Worm (Caenorhabditis elegans) whole organism, midembryonic: ENCODE results near the gene C05C12.5.
A peak's percentile ranks its signal among the peaks of the same experiment; 100 is the strongest.

ENCODE experiments used
- T22C8.4 ChIP-seq: fragments of 200-800 bp; sonication (Bioruptor generic); IDR thresholded peaks from 2 replicates; pipeline ENCODE4 v1.3.6; 2022; ENCODE audit warnings: missing genetic modification characterization, missing compliant biosample characterization
- cog-1 ChIP-seq: sonication (generic microtip); optimal IDR thresholded peaks from 2 replicates; lab custom pipeline; 2016; ENCODE audit warnings: missing genetic modification characterization, missing compliant biosample characterization
- flt-1 ChIP-seq: fragments of 200-800 bp; sonication (Bioruptor generic); IDR thresholded peaks from 2 replicates; pipeline ENCODE4 v1.3.6; 2022; ENCODE audit warnings: missing genetic modification characterization, missing compliant biosample characterization
- klf-2 ChIP-seq: fragments of 200-800 bp; sonication (Bioruptor generic); conservative IDR thresholded peaks from 2 replicates; pipeline ENCODE4 v1.3.6; 2022; ENCODE audit warnings: missing genetic modification reagents, missing genetic modification characterization, missing compliant biosample characterization
- med-1 ChIP-seq: sonication (generic microtip); optimal IDR thresholded peaks from 2 replicates; lab custom pipeline; 2017; ENCODE audit warnings: missing genetic modification characterization, mild to moderate bottlenecking, missing compliant biosample characterization, antibody characterized with exemption, missing genetic modification reagents; ENCODE audit not compliant: insufficient read depth
- ref-1 ChIP-seq: fragments of 200-800 bp; sonication (Bioruptor generic); conservative IDR thresholded peaks from 2 replicates; pipeline ENCODE4 v1.3.6; 2022; ENCODE audit warnings: missing genetic modification reagents, missing genetic modification characterization, missing compliant biosample characterization
- tab-1 ChIP-seq: fragments of 200-800 bp; sonication (Bioruptor generic); IDR thresholded peaks from 2 replicates; pipeline ENCODE4 v1.3.6; 2022; ENCODE audit warnings: missing genetic modification characterization, missing compliant biosample characterization
- ztf-23 ChIP-seq: fragments of 200-800 bp; sonication (Bioruptor generic); IDR thresholded peaks from 2 replicates; pipeline ENCODE4 v1.3.6; 2022; ENCODE audit warnings: missing genetic modification reagents, missing genetic modification characterization, missing compliant biosample characterization
- ztf-29 ChIP-seq: fragments of 200-800 bp; sonication (Bioruptor generic); IDR thresholded peaks from 2 replicates; pipeline ENCODE4 v1.3.6; 2022; ENCODE audit warnings: missing genetic modification reagents, missing genetic modification characterization, missing compliant biosample characterization

C05C12.5 gene

DNA sequence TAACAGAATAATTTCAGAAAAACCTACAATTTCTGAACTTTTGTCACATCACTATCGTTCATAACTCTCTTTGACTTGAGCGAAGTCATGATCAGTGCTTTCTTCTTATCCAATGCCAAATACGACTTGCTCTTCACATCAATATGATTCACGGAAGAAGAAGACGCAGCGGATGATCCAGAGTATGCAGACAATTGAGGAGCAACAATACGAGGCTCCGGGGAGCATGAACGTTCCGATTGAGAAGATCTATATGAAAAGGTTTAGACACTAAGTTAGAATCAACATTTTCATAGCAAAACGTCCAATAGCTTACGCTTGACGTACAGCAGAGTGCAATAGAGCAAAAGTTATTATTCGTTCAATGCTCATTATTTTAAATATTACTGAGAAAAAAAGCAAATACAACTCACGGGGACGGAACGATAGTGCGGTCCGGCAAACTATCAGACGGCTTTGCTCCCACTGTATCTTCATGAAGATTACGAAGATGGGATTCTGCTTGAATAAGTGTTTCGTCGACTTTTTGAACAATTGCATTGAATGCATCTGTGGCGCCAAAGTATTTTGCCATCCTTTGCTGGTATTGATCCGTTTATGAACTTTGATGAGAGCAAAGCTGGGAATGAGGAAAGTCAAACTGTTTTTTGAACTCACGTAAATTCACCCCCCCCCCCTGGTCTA, at the start of gene C05C12.5:
Gene C05C12.5, minus strand, starts transcription at position 642 of the 684 bp plus-strand sequence.
- TF ChIP-seq cog-1 (no peak), flt-1 (GFP tag; lab: Robert Waterston, UW) (no peak), ztf-29 (GFP tag; lab: Robert Waterston, UW) (no peak), med-1 (GFP tag; lab: Kevin White, UChicago) (no peak), klf-2 (no peak), T22C8.4 (GFP tag; lab: Robert Waterston, UW) (no peak), ref-1 (GFP tag; lab: Robert Waterston, UW) (no peak), ztf-23 (GFP tag; lab: Robert Waterston, UW) (no peak), tab-1 (GFP tag; lab: Robert Waterston, UW) (no peak)

- peak; percentile 55; the same call in 1 of the 2 replicates for TF ChIP-seq tab-1 (GFP tag; lab: Robert Waterston, UW)
- TF ChIP-seq med-1 (GFP tag; lab: Kevin White, UChicago): peak; percentile 72
- 0 out of 2 replicates have a peak, but pooled peaks have one; percentile 64 for TF ChIP-seq ztf-23 (GFP tag; lab: Robert Waterston, UW)
- TF ChIP-seq ztf-29 (GFP tag; lab: Robert Waterston, UW): no peak
- TF ChIP-seq T22C8.4 (GFP tag; lab: Robert Waterston, UW): no peak
- TF ChIP-seq flt-1 (GFP tag; lab: Robert Waterston, UW): peak; percentile 66
- TF ChIP-seq klf-2: 0 out of 2 replicates have a peak, but pooled peaks have one; percentile 31
- 0 out of 2 replicates have a peak, but pooled peaks have one; percentile 5 for TF ChIP-seq ref-1 (GFP tag; lab: Robert Waterston, UW)
- TF ChIP-seq cog-1: no peak
Measured at ce11 chrIV:11310624-11311023, 49.6 kb upstream of the C05C12.5 start, which contains the start of gene znf-207. Gene znf-207, plus strand, starts transcription at chrIV:11310972.

ce11 chrIV:11307770-11308169, 46.8 kb upstream of the C05C12.5 start:
- no peak for TF ChIP-seq med-1 (GFP tag; lab: Kevin White, UChicago)
- TF ChIP-seq T22C8.4 (GFP tag; lab: Robert Waterston, UW): no peak
- TF ChIP-seq ref-1 (GFP tag; lab: Robert Waterston, UW): no peak
- no peak for TF ChIP-seq cog-1
- no peak for TF ChIP-seq ztf-29 (GFP tag; lab: Robert Waterston, UW)
- TF ChIP-seq flt-1 (GFP tag; lab: Robert Waterston, UW): no peak
- TF ChIP-seq klf-2: no peak
- TF ChIP-seq ztf-23 (GFP tag; lab: Robert Waterston, UW): no peak

DNA sequence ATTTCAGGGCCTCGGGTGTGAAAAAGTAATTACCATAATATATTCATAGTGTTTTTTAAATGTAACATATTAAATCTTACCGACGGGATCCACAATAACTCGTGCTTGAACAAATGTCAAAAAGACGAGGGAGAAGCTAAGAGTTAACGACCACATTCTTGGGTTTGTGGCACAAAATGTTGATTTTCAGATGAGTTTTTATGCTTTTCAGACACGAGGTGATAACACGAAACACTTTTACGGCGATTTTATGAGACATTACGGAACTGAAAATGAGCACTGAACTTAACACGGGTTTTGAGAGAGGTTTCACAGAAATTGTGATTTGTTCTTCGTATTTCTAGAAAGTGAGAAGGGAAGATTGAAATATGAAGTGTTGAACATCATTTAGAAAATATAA, 45.6 kb upstream of the C05C12.5 start, which contains the start of gene B0035.13:
Gene B0035.13, minus strand, starts transcription at position 173 of the 400 bp plus-strand sequence.
- TF ChIP-seq T22C8.4 (GFP tag; lab: Robert Waterston, UW): no peak
- no peak for TF ChIP-seq klf-2
- no peak for TF ChIP-seq ref-1 (GFP tag; lab: Robert Waterston, UW)
- no peak for TF ChIP-seq ztf-29 (GFP tag; lab: Robert Waterston, UW)
- TF ChIP-seq cog-1: no peak
- no peak for TF ChIP-seq med-1 (GFP tag; lab: Kevin White, UChicago)
- no peak for TF ChIP-seq ztf-23 (GFP tag; lab: Robert Waterston, UW)
- TF ChIP-seq tab-1 (GFP tag; lab: Robert Waterston, UW): no peak
- TF ChIP-seq flt-1 (GFP tag; lab: Robert Waterston, UW): no peak

ce11 chrIV:11304970-11305369, 44.0 kb upstream of the C05C12.5 start:
- no peak for TF ChIP-seq flt-1 (GFP tag; lab: Robert Waterston, UW)
- no peak for TF ChIP-seq T22C8.4 (GFP tag; lab: Robert Waterston, UW)
- TF ChIP-seq klf-2: no peak
- no peak for TF ChIP-seq med-1 (GFP tag; lab: Kevin White, UChicago)
- no peak for TF ChIP-seq ztf-29 (GFP tag; lab: Robert Waterston, UW)
- no peak for TF ChIP-seq ztf-23 (GFP tag; lab: Robert Waterston, UW)
- no peak for TF ChIP-seq tab-1 (GFP tag; lab: Robert Waterston, UW)
- TF ChIP-seq ref-1 (GFP tag; lab: Robert Waterston, UW): no peak
- TF ChIP-seq cog-1: no peak

DNA sequence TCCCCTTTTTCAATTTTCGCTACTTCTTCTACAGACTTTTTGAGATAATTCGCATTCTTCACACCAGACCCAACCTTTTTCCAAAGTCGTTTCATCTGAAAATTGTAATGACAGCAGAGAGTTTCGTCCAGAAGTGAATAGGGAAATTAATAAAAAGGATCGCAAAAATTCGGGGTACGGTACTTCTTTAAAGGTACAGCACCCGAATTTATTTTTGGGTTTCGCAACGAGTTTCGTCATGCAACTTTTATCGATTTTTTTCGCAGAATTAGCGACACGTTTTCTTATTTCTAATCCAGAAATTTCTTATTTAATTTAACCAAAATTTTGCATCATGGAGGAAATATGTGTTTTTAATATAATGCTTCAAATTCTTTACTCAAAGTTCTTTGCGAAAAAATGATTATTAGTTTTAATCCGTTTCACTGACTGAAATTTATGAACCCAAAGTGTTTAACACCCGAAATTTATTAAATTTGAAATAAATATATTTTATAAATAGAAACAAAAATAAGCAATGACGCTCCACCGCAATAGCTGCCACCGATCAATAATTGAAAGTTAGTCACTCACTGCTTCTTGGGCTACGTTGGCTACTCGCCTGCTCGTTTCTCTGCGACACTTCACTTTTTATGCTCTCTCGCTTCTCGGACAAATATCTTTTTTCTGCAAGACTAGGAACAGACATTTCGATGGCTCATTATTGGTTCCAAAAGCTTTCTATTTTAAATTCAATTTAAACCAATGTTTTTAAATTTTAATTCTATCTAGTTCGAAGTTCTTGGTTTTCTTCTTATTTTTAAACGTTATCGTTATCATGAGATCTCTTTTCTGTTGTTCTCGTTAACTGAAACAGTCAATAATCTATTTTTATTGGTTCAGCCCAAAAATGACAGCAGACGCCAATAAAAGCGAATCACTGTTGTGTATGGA, 37.4 kb upstream of the C05C12.5 start, which contains the start of the genes B0035.15 and dnj-1:
Gene B0035.15, minus strand, starts transcription at position 99 of the 933 bp plus-strand sequence.
Gene dnj-1, plus strand, starts transcription at position 883 of the 933 bp plus-strand sequence.
- TF ChIP-seq T22C8.4 (GFP tag; lab: Robert Waterston, UW) (peak; percentile 63), klf-2 (no peak)

- TF ChIP-seq ztf-29 (GFP tag; lab: Robert Waterston, UW) (no peak), klf-2 (no peak), cog-1 (no peak), tab-1 (GFP tag; lab: Robert Waterston, UW) (no peak), ztf-23 (GFP tag; lab: Robert Waterston, UW) (no peak), T22C8.4 (GFP tag; lab: Robert Waterston, UW) (no peak), med-1 (GFP tag; lab: Kevin White, UChicago) (no peak), flt-1 (GFP tag; lab: Robert Waterston, UW) (no peak), ref-1 (GFP tag; lab: Robert Waterston, UW) (no peak)
Measured at ce11 chrIV:11296787-11297186, 35.8 kb upstream of the C05C12.5 start, which contains the start of gene mttu-1. Gene mttu-1, minus strand, starts transcription at chrIV:11296887.

ce11 chrIV:11288965-11289364, 28.0 kb upstream of the C05C12.5 start:
- TF ChIP-seq cog-1 (no peak), T22C8.4 (GFP tag; lab: Robert Waterston, UW) (no peak), ztf-23 (GFP tag; lab: Robert Waterston, UW) (no peak), med-1 (GFP tag; lab: Kevin White, UChicago) (no peak)
